Worm (Caenorhabditis elegans) whole organism, midembryonic: Measurements from ENCODE around the gene F49C12.3.

Source experiments
- T22C8.4 ChIP-seq: fragments of 200-800 bp; sonication (Bioruptor generic); IDR thresholded peaks from 2 replicates; pipeline ENCODE4 v1.3.6; 2022; ENCODE audit warnings: missing genetic modification characterization, missing compliant biosample characterization
- cog-1 ChIP-seq: sonication (generic microtip); optimal IDR thresholded peaks from 2 replicates; lab custom pipeline; 2016; ENCODE audit warnings: missing genetic modification characterization, missing compliant biosample characterization
- flt-1 ChIP-seq: fragments of 200-800 bp; sonication (Bioruptor generic); IDR thresholded peaks from 2 replicates; pipeline ENCODE4 v1.3.6; 2022; ENCODE audit warnings: missing genetic modification characterization, missing compliant biosample characterization
- klf-2 ChIP-seq: fragments of 200-800 bp; sonication (Bioruptor generic); conservative IDR thresholded peaks from 2 replicates; pipeline ENCODE4 v1.3.6; 2022; ENCODE audit warnings: missing genetic modification reagents, missing genetic modification characterization, missing compliant biosample characterization
- med-1 ChIP-seq: sonication (generic microtip); optimal IDR thresholded peaks from 2 replicates; lab custom pipeline; 2017; ENCODE audit warnings: missing genetic modification characterization, mild to moderate bottlenecking, missing compliant biosample characterization, antibody characterized with exemption, missing genetic modification reagents; ENCODE audit not compliant: insufficient read depth
- ref-1 ChIP-seq: fragments of 200-800 bp; sonication (Bioruptor generic); conservative IDR thresholded peaks from 2 replicates; pipeline ENCODE4 v1.3.6; 2022; ENCODE audit warnings: missing genetic modification reagents, missing genetic modification characterization, missing compliant biosample characterization
- tab-1 ChIP-seq: fragments of 200-800 bp; sonication (Bioruptor generic); IDR thresholded peaks from 2 replicates; pipeline ENCODE4 v1.3.6; 2022; ENCODE audit warnings: missing genetic modification characterization, missing compliant biosample characterization
- ztf-23 ChIP-seq: fragments of 200-800 bp; sonication (Bioruptor generic); IDR thresholded peaks from 2 replicates; pipeline ENCODE4 v1.3.6; 2022; ENCODE audit warnings: missing genetic modification reagents, missing genetic modification characterization, missing compliant biosample characterization
- ztf-29 ChIP-seq: fragments of 200-800 bp; sonication (Bioruptor generic); IDR thresholded peaks from 2 replicates; pipeline ENCODE4 v1.3.6; 2022; ENCODE audit warnings: missing genetic modification reagents, missing genetic modification characterization, missing compliant biosample characterization

Gene F49C12.3

DNA sequence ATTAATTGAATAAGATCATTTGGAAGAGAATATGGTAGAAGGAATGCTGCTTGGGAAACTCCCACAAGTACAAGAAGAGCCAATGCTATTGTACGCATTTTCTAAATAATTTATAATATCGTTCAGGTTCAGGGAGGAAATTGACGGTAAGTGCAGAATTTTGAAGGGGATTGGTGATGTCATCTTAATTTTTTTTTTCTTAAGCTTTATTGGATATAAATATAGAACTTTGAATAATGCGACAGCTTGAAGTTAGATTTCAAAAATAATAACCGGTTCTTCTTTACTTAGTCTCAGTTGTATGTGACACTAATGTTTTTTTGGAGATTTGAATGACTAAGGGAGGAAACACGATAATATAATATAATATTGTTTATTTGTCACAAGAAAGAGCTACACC, 30.5 kb downstream of the F49C12.3 start, which contains the start of gene nspg-7.1:
TSS of gene nspg-7.1 (minus strand) at position 101 of the 400 bp plus-strand sequence.
- TF ChIP-seq cog-1 (tag; lab: Kevin White, UChicago) = no peak
- TF ChIP-seq ztf-29 (GFP tag; lab: Robert Waterston, UW) = no peak
- TF ChIP-seq flt-1 (GFP tag; lab: Robert Waterston, UW) = no peak
- no peak for TF ChIP-seq tab-1 (GFP tag; lab: Robert Waterston, UW)
- no peak for TF ChIP-seq klf-2
- TF ChIP-seq ztf-23 (GFP tag; lab: Robert Waterston, UW) = no peak
- no peak for TF ChIP-seq T22C8.4

DNA sequence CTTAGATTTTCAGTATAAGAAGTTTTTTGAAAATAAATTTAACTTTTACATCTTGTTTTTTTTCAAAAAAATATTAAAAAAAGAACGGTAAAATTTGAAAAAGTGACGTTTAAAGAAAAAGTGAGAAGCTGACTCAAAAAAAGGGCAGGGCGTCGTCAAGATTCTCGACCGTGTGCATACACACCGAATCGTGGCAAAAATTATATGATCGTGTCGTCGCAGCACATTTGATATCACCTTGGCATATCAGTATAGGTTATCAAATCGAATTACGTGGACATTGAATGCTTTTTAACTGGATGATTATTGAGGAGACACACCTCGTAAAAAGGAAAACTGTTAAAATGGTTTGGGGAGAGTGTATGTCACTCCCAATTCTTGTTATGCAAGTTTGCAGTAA, 32.8 kb downstream of the F49C12.3 start:
- TF ChIP-seq tab-1 (GFP tag; lab: Robert Waterston, UW) (no peak), flt-1 (GFP tag; lab: Robert Waterston, UW) (no peak), ztf-29 (GFP tag; lab: Robert Waterston, UW) (no peak), klf-2 (no peak)

DNA sequence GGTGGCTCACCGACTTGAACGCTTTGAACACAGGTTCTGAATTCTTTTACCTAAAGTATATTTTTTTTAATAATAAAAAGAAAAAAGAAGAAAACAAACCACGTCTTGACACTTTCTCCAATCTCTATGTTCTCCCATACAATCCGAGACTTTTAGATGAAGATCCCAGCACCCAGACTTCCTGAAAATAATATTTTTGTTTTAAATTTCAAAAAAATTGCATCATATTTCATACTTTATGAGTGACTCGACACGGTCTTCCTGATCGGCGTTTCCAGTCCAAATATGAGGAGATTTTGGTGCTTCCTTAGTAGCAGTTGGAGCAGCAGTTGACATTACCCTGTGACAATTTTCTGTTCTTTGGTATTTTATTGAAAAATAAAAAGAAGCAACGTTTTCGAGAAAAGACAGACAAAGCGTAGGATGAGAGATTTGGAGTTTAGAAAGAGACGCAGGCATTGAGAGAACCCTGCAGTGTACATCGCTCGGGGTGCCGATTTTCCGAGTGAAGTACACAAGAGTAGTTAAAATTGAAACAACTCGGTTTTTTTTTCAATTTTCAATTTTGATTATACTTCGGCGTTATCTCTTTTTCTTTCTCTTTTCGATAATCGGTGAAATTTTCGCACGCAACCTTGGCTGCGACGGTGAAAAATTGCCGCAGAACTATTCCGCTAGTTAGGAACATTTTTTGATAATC, 35.5 kb downstream of the F49C12.3 start, which contains the start of the genes coa-4 and T20D3.14:
TSS of gene coa-4 (minus strand) at position 51 of the 700 bp plus-strand sequence.
TSS of gene T20D3.14 (minus strand) at position 358 of the 700 bp plus-strand sequence.
- no peak for TF ChIP-seq T22C8.4
- no peak for TF ChIP-seq med-1 (GFP tag; lab: Kevin White, UChicago)
- TF ChIP-seq flt-1 (GFP tag; lab: Robert Waterston, UW) = no peak

DNA sequence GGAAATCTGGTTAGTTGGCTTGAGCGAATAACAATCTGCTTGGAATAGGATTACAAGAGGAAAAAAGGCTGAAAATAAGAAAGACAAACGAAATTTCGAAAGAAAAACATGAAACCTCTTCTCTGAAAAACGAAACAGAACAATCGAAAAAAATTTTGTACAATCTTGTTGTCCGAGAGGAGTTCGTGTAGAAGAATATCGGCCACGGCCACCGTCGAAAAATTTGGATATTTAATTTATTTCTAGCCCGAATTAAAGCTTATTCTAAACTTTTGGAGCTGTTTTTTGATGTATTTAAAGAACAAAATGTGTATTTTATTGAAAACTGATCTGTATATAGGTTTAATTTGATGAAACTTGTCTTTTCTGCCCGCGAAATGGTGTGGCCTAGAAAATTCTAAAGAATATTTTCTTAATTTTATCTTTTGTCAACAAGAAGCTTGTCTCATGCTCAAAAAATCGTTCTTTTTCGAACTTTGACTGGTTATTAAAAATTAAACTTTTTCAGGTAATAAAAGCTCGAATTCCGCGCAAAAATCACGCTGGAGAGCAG, 36.4 kb downstream of the F49C12.3 start, which contains the start of gene T20D3.5:
TSS of gene T20D3.5 (plus strand) at position 503 of the 553 bp plus-strand sequence.
- no peak for TF ChIP-seq cog-1 (tag; lab: Kevin White, UChicago)
- TF ChIP-seq ref-1 (GFP tag; lab: Robert Waterston, UW) = no peak
- TF ChIP-seq klf-2 = no peak
- TF ChIP-seq tab-1 (GFP tag; lab: Robert Waterston, UW) = no peak
- no peak for TF ChIP-seq ztf-23 (GFP tag; lab: Robert Waterston, UW)
- TF ChIP-seq ztf-29 (GFP tag; lab: Robert Waterston, UW) = no peak
- no peak for TF ChIP-seq T22C8.4
- TF ChIP-seq flt-1 (GFP tag; lab: Robert Waterston, UW) = no peak
- no peak for TF ChIP-seq med-1 (GFP tag; lab: Kevin White, UChicago)

DNA sequence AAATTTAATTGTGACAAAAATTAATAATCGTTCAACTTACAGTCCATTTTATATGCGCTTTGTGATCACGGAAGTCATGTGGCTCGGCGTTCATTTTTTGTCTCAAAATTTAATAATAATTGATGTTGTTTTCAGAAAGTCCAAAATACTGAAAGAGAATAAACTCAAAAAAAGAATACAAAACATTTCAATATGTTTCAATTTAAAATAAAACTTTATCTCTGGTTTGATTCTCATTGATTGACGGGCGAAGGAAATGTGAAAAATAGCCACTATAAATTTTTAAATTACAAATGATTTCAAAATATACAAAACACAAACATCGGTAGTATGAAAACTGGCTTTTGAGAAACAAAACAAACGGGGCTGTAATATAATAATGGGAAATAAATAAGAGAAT, 39.0 kb downstream of the F49C12.3 start, which contains the start of gene T20D3.6:
TSS of gene T20D3.6 (minus strand) at position 101 of the 400 bp plus-strand sequence.
- TF ChIP-seq ref-1 (GFP tag; lab: Robert Waterston, UW) = no peak

DNA sequence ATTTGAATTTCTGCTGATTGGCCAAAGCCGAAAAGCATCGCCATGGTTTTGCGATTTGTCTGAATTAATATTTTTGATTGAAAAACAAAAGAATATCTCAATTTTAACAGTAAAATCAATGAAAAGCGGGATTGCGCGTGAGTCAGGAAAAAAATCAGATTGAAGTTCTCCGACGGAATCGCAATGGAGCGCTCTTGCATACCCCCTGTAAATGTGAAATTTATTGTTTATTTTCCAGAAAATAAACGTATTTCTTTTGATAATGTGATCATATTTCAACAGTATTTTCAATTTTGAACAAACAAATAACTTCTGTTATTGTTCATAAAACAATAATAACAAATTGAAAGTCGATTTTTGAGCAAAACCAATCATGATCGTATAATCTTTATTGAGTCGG, 41.4 kb downstream of the F49C12.3 start, which contains the start of gene vps-26:
TSS of gene vps-26 (minus strand) at position 200 of the 400 bp plus-strand sequence.
- TF ChIP-seq ref-1 (GFP tag; lab: Robert Waterston, UW) = no peak
- no peak for TF ChIP-seq ztf-29 (GFP tag; lab: Robert Waterston, UW)
- TF ChIP-seq klf-2 = no peak
- TF ChIP-seq tab-1 (GFP tag; lab: Robert Waterston, UW) = no peak
- TF ChIP-seq med-1 (GFP tag; lab: Kevin White, UChicago) = no peak
- no peak for TF ChIP-seq ztf-23 (GFP tag; lab: Robert Waterston, UW)
- TF ChIP-seq T22C8.4 = no peak

DNA sequence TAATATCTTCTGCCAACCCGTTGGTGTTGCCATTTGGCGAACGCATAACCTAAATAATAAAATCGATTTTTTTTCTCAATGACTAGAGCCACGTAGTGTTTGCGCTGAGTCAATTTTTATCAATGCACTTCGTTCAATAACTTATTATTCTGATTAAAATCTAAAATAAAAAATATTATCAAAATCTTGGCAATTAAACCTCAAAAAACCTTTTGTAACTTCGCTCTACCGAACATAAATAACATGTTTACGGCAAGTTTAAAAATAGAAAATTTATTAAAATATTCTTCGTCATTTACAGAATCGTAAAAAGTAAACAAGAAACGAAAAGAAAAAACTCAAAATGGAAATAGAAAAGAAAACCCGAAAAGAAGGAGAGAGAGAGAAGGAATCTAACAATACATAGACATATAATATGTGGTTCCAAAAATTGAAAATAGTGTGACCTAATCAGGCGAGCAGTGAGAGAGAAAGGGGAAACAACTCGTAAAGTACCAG, 42.9 kb downstream of the F49C12.3 start, which contains the start of gene pigc-1:
TSS of gene pigc-1 (minus strand) at position 51 of the 498 bp plus-strand sequence.
- TF ChIP-seq klf-2 (no peak), flt-1 (GFP tag; lab: Robert Waterston, UW) (no peak), ref-1 (GFP tag; lab: Robert Waterston, UW) (no peak), T22C8.4 (no peak), ztf-29 (GFP tag; lab: Robert Waterston, UW) (no peak), med-1 (GFP tag; lab: Kevin White, UChicago) (no peak)
